Fruit fly (Drosophila melanogaster) whole organism, wandering third instar larva: ENCODE measurements around the gene Elba2.

Source experiments
- CG9705 ChIP-seq: fragments of 200-800 bp; sonication (Bioruptor generic); optimal IDR thresholded peaks from 2 replicates; lab custom pipeline; 2018; ENCODE audit warnings: missing biosample characterization, mild to moderate bottlenecking, missing genetic modification characterization
- CrebA ChIP-seq: fragments of 200-800 bp; sonication (Bioruptor generic); optimal IDR thresholded peaks from 2 replicates; lab custom pipeline; 2016; ENCODE audit warnings: missing biosample characterization, mild to moderate bottlenecking, missing genetic modification characterization, borderline replicate concordance
- Dfd ChIP-seq: fragments of >200 bp; optimal IDR thresholded peaks from 2 replicates; lab custom pipeline; 2017; ENCODE audit warnings: missing biosample characterization, missing genetic modification characterization
- Dif ChIP-seq: fragments of 200-275, 200-300 bp; sonication (Bioruptor generic); optimal IDR thresholded peaks from 2 replicates; lab custom pipeline; 2018; ENCODE audit warnings: missing biosample characterization, missing genetic modification characterization; ENCODE audit not compliant: partially characterized antibody
- GATAd ChIP-seq: sonication (Bioruptor generic); optimal IDR thresholded peaks from 2 replicates; lab custom pipeline; 2016; ENCODE audit warnings: missing biosample characterization, missing genetic modification characterization
- HLH106 ChIP-seq: fragments of 200-800 bp; optimal IDR thresholded peaks from 3 replicates; lab custom pipeline; 2019; ENCODE audit warnings: missing biosample characterization, mild to moderate bottlenecking, missing genetic modification characterization, moderate library complexity
- Jra ChIP-seq: sonication (Bioruptor generic); optimal IDR thresholded peaks from 2 replicates; lab custom pipeline; 2016; ENCODE audit warnings: missing biosample characterization, missing genetic modification characterization
- Mio ChIP-seq: sonication (Bioruptor generic); optimal IDR thresholded peaks from 2 replicates; lab custom pipeline; 2016; ENCODE audit warnings: missing biosample characterization, missing genetic modification characterization
- N ChIP-seq: fragments of >200 bp; optimal IDR thresholded peaks from 2 replicates; lab custom pipeline; 2018; ENCODE audit warnings: missing biosample characterization, missing external identifiers, missing genetic modification characterization
- OdsH ChIP-seq: fragments of 200-800 bp; sonication (Bioruptor generic); optimal IDR thresholded peaks from 2 replicates; lab custom pipeline; 2016; ENCODE audit warnings: missing biosample characterization, mild to moderate bottlenecking, missing genetic modification characterization
- Rel ChIP-seq, 2 experiments: fragments of 200-800 bp; sonication (Bioruptor generic) in 1 of 2; optimal IDR thresholded peaks; 2 replicates in 1 of 2; 3 replicates in 1 of 2; lab custom pipeline; 2016 to 2019; ENCODE audit warnings: mild to moderate bottlenecking in 2 of 2, missing biosample characterization in 2 of 2, missing genetic modification characterization in 2 of 2, moderate library complexity in 1 of 2
- Sp1 ChIP-seq: fragments of 200-800 bp; sonication (Bioruptor generic); optimal IDR thresholded peaks from 3 replicates; lab custom pipeline; 2019; ENCODE audit warnings: missing biosample characterization, mild to moderate bottlenecking, missing genetic modification characterization, moderate library complexity
- Vsx2 ChIP-seq: fragments of 200-300, 225-300 bp; sonication (Bioruptor generic); optimal IDR thresholded peaks from 2 replicates; lab custom pipeline; 2018; ENCODE audit warnings: missing biosample characterization, missing genetic modification characterization; ENCODE audit not compliant: partially characterized antibody
- br ChIP-seq: fragments of 200-800 bp; sonication (Bioruptor generic); optimal IDR thresholded peaks from 2 replicates; lab custom pipeline; 2016; ENCODE audit warnings: missing biosample characterization, missing genetic modification characterization
- brk ChIP-seq: fragments of 200-800 bp; sonication (Bioruptor generic); optimal IDR thresholded peaks from 2 replicates; lab custom pipeline; 2016; ENCODE audit warnings: missing biosample characterization, mild to moderate bottlenecking, missing genetic modification characterization
- dl ChIP-seq, 2 experiments: fragments of 175-275, 200-275 bp in 1 of 2; fragments of 200-275 bp in 1 of 2; sonication (Bioruptor generic); optimal IDR thresholded peaks; lab custom pipeline; 2018; ENCODE audit warnings: mild to moderate bottlenecking in 2 of 2, missing biosample characterization in 2 of 2, missing genetic modification characterization in 2 of 2, moderate library complexity in 2 of 2; ENCODE audit not compliant: partially characterized antibody in 2 of 2, insufficient read depth in 1 of 2
- dmrt93B ChIP-seq: fragments of 200-800 bp; sonication (Bioruptor generic); optimal IDR thresholded peaks from 2 replicates; lab custom pipeline; 2018; ENCODE audit warnings: missing biosample characterization, mild to moderate bottlenecking, missing genetic modification characterization
- dsf ChIP-seq: sonication (Bioruptor generic); optimal IDR thresholded peaks from 2 replicates; lab custom pipeline; 2016; ENCODE audit warnings: missing biosample characterization, missing genetic modification characterization, borderline replicate concordance
- ey ChIP-seq: fragments of 200-800 bp; sonication (Bioruptor generic); optimal IDR thresholded peaks from 2 replicates; lab custom pipeline; 2016; ENCODE audit warnings: missing biosample characterization, missing genetic modification characterization
- foxo ChIP-seq, 2 experiments: fragments of 200-800 bp; sonication (Bioruptor generic); optimal IDR thresholded peaks; 2 replicates in 1 of 2; 3 replicates in 1 of 2; lab custom pipeline; 2016 to 2017; ENCODE audit warnings: missing biosample characterization in 2 of 2, missing genetic modification characterization in 2 of 2
- fru ChIP-seq: fragments of 200-800 bp; sonication (Bioruptor generic); optimal IDR thresholded peaks from 3 replicates; lab custom pipeline; 2016; ENCODE audit warnings: missing biosample characterization, mild to moderate bottlenecking, missing genetic modification characterization
- h ChIP-seq: fragments of 200-800 bp; sonication (Bioruptor generic); optimal IDR thresholded peaks from 3 replicates; lab custom pipeline; 2016; ENCODE audit warnings: missing biosample characterization, mild to moderate bottlenecking, missing genetic modification characterization
- jim ChIP-seq: fragments of 175-275, 200-325 bp; sonication (Bioruptor generic); optimal IDR thresholded peaks from 2 replicates; lab custom pipeline; 2016; ENCODE audit warnings: missing biosample characterization, mild to moderate bottlenecking, missing genetic modification characterization
- lola ChIP-seq: fragments of >200 bp; optimal IDR thresholded peaks from 2 replicates; lab custom pipeline; 2017; ENCODE audit warnings: missing biosample characterization, missing genetic modification characterization
- pan ChIP-seq: fragments of >200 bp; optimal IDR thresholded peaks from 2 replicates; lab custom pipeline; 2017
- psq ChIP-seq: fragments of 200-800 bp; sonication (Bioruptor generic); optimal IDR thresholded peaks from 3 replicates; lab custom pipeline; 2017; ENCODE audit warnings: missing biosample characterization, mild to moderate bottlenecking, missing genetic modification characterization, moderate library complexity
- rgr ChIP-seq: fragments of 200-800 bp; sonication (Bioruptor generic); optimal IDR thresholded peaks from 3 replicates; lab custom pipeline; 2016; ENCODE audit warnings: missing biosample characterization, mild to moderate bottlenecking, missing genetic modification characterization
- sage ChIP-seq: fragments of 200-800 bp; sonication (Bioruptor generic); optimal IDR thresholded peaks from 2 replicates; lab custom pipeline; 2016; ENCODE audit warnings: missing biosample characterization, mild to moderate bottlenecking, missing genetic modification characterization
- tai ChIP-seq: sonication (Bioruptor generic); optimal IDR thresholded peaks from 2 replicates; lab custom pipeline; 2016; ENCODE audit warnings: missing biosample characterization, missing genetic modification characterization
- usp ChIP-seq: fragments of >200 bp; optimal IDR thresholded peaks from 2 replicates; lab custom pipeline; 2017; ENCODE audit warnings: missing biosample characterization, missing genetic modification characterization
- woc ChIP-seq: sonication (Bioruptor generic); optimal IDR thresholded peaks from 2 replicates; lab custom pipeline; 2016; ENCODE audit warnings: missing biosample characterization, mild to moderate bottlenecking, missing genetic modification characterization

Gene Elba2

dm6 chr2L:2577361-2577737 is at the start of gene Elba2:
Elba2 (plus strand) TSS chr2L:2577687.
- no peak for TF ChIP-seq Dif
- TF ChIP-seq, all 38 proteins: peak for 0

- TF ChIP-seq Dif (no peak), dsf (GFP tag; lab: Kevin White, UChicago) (no peak), CG9705 (GFP tag; lab: Kevin White, UChicago) (no peak), h (GFP tag; lab: Kevin White, UChicago) (no peak), woc (no peak), Jra (GFP tag; lab: Kevin White, UChicago) (no peak), CrebA (GFP tag; lab: Kevin White, UChicago) (no peak), OdsH (GFP tag; lab: Kevin White, UChicago) (no peak), brk (GFP tag; lab: Kevin White, UChicago) (no peak), foxo (GFP tag; optimal IDR thresholded peaks at IDR 0.05; lab: Kevin White, UChicago) (no peak), psq (GFP tag; lab: Kevin White, UChicago) (no peak), br (no peak), dmrt93B (GFP tag; lab: Kevin White, UChicago) (no peak), rgr (no peak), lola (GFP tag; lab: Kevin White, UChicago) (no peak)
Measured at dm6 chr2L:2528097-2528496, 49.4 kb upstream of the Elba2 start.

- TF ChIP-seq GATAd (no peak), HLH106 (tag; lab: Kevin White, UChicago) (no peak), br (no peak), N (GFP tag; lab: Kevin White, UChicago) (no peak), fru (GFP tag; lab: Kevin White, UChicago) (no peak), brk (GFP tag; lab: Kevin White, UChicago) (no peak), usp (GFP tag; lab: Kevin White, UChicago) (no peak), dl (GFP tag; optimal IDR thresholded peaks at IDR 0.05; lab: Kevin White, UChicago; ENCODE audit: insufficient read depth in 1 of 2, partially characterized antibody in 2 of 2) (no peak)
Measured at dm6 chr2L:2542491-2542890, 35.0 kb upstream of the Elba2 start.

- TF ChIP-seq Dfd (GFP tag; lab: Kevin White, UChicago), result no peak
- no peak for TF ChIP-seq HLH106 (tag; lab: Kevin White, UChicago)
- TF ChIP-seq foxo (GFP tag; optimal IDR thresholded peaks at IDR 0.05; lab: Kevin White, UChicago), result no peak
- TF ChIP-seq CG9705 (GFP tag; lab: Kevin White, UChicago), result no peak
- TF ChIP-seq, all 38 proteins: peak for 0
Measured at dm6 chr2L:2552725-2553124, 24.8 kb upstream of the Elba2 start, which contains the start of gene CG3515. CG3515 (minus strand) TSS chr2L:2552825.

dm6 chr2L:2564758-2565157 is 12.7 kb upstream of the Elba2 start, which contains the start of gene Cyp309a1:
Cyp309a1 (minus strand) TSS chr2L:2564830.
- no peak for TF ChIP-seq Rel (GFP tag; optimal IDR thresholded peaks at IDR 0.05; lab: Kevin White, UChicago)
- peak; percentile 94 for TF ChIP-seq Rel (tag; optimal IDR thresholded peaks at IDR 0.05; lab: Kevin White, UChicago)
- peak; percentile 54 for TF ChIP-seq Vsx2
- no peak for TF ChIP-seq dmrt93B (GFP tag; lab: Kevin White, UChicago)

dm6 chr2L:2572937-2573336 is 4.5 kb upstream of the Elba2 start, which contains the start of gene Cyp309a2:
Cyp309a2 (minus strand) TSS chr2L:2573037.
- TF ChIP-seq psq (GFP tag; lab: Kevin White, UChicago) (no peak), jim (GFP tag; lab: Kevin White, UChicago) (no peak), fru (GFP tag; lab: Kevin White, UChicago) (no peak), ey (no peak), pan (lab: Kevin White, UChicago) (no peak), Sp1 (GFP tag; lab: Kevin White, UChicago) (no peak), dl (GFP tag; optimal IDR thresholded peaks at IDR 0.05; lab: Kevin White, UChicago; ENCODE audit: insufficient read depth in 1 of 2, partially characterized antibody in 2 of 2) (no peak), tai (GFP tag; lab: Kevin White, UChicago) (no peak), dmrt93B (GFP tag; lab: Kevin White, UChicago) (no peak), Mio (no peak), usp (GFP tag; lab: Kevin White, UChicago) (no peak), sage (GFP tag; lab: Kevin White, UChicago) (no peak)
